Fruit fly (Drosophila melanogaster): Measurements from ENCODE around the gene CG45428.

DNA sequence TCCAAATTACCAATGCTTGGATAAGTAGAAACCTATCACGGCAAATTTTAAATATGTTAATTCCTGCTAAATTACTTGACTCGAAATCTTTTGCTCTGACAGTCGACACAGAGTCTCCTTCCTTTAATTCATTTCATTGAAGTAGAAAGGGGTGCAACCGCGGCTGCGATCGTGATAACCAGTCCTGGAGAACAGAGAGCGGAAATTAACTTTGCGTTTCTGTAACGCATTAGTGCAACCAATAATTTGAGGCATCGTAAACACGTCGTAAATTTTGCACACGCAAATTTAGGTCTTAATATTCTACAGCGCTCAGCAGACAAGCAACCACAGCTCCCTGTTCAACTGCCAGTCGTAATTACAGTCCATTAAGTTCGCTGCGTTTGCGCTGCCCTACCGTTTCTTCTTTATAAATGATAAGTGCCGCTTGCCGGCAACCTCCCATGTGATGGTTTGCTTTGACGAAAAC lies 19.2 kb upstream of the CG45428 start, which contains the start of gene CG32459:
- TF ChIP-seq usp (GFP tag; optimal IDR thresholded peaks at IDR 0.05) (no peak), Dll (optimal IDR thresholded peaks at IDR 0.05) (peak; percentile 60), EcR (GFP tag; optimal IDR thresholded peaks at IDR 0.05) (no peak), CG8478 (optimal IDR thresholded peaks at IDR 0.05) (no peak), pan (optimal IDR thresholded peaks at IDR 0.05) (no peak)
